Worm (Caenorhabditis elegans): Measurements from ENCODE around the gene F36A4.1.

ce11 chrIV:4289267-4289666 lies 17.0 kb downstream of the F36A4.1 start, which contains the start of gene F15E6.5:
- no peak for TF ChIP-seq nfya-1 (tag; optimal IDR thresholded peaks at IDR 0.05; ENCODE audit: borderline replicate concordance, insufficient read depth)
- TF ChIP-seq mes-4 (tag; optimal IDR thresholded peaks at IDR 0.05): no peak
- no peak for TF ChIP-seq B0336.3 (GFP tag; IDR thresholded peaks at IDR 0.05)
- TF ChIP-seq hmg-20 (GFP tag; IDR thresholded peaks at IDR 0.05): no peak
- no peak for TF ChIP-seq efl-1 (GFP tag; optimal IDR thresholded peaks at IDR 0.05)
- TF ChIP-seq dpl-1 (GFP tag; optimal IDR thresholded peaks at IDR 0.05): no peak
- TF ChIP-seq sptf-2 (GFP tag; optimal IDR thresholded peaks at IDR 0.05): no peak
- no peak for TF ChIP-seq ztf-25 (GFP tag; IDR thresholded peaks at IDR 0.05)
- TF ChIP-seq tbx-9 (tag; optimal IDR thresholded peaks at IDR 0.05; ENCODE audit: borderline replicate concordance): no peak
- TF ChIP-seq tbp1 (GFP tag; optimal IDR thresholded peaks at IDR 0.05): no peak
- no peak for TF ChIP-seq F33H1.4 (GFP tag; IDR thresholded peaks at IDR 0.05)
- TF ChIP-seq nhr-179 (tag; optimal IDR thresholded peaks at IDR 0.05): no peak
- no peak for TF ChIP-seq zfh-2 (GFP tag; conservative IDR thresholded peaks at IDR 0.05)
